Worm (Caenorhabditis elegans) whole organism, L4/young adult: ENCODE measurements around the gene puf-12.

Source experiments
- dao-5 ChIP-seq: sonication (generic microtip); optimal IDR thresholded peaks from 2 replicates; lab custom pipeline; 2016; ENCODE audit warnings: missing genotype, missing genetic modification characterization, moderate library complexity, missing compliant biosample characterization
- him-1 ChIP-seq: sonication (generic microtip); optimal IDR thresholded peaks from 2 replicates; lab custom pipeline; 2016; ENCODE audit warnings: missing genotype, missing genetic modification reagents, missing genetic modification characterization, missing compliant biosample characterization

- no peak for TF ChIP-seq dao-5 (tag; lab: Kevin White, UChicago)
- no peak for TF ChIP-seq him-1 (tag; lab: Kevin White, UChicago)
Measured at ce11 chrII:10106870-10107269, 6.8 kb downstream of the puf-12 start, which contains the start of gene ZK945.6.
